Worm (Caenorhabditis elegans) whole organism, young adult: ENCODE data around the gene sptl-3.
A peak's percentile ranks its signal among the peaks of the same experiment; 100 is the strongest.

Experiments used
- akir-1 ChIP-seq: fragments of 200-800 bp; sonication (Bioruptor generic); optimal IDR thresholded peaks from 2 replicates; lab custom pipeline; 2018; ENCODE audit warnings: mild to moderate bottlenecking, missing genetic modification characterization, moderate library complexity, missing compliant biosample characterization
- aptf-3 ChIP-seq: fragments of 200-800 bp; sonication (Bioruptor generic); IDR thresholded peaks from 2 replicates; pipeline ENCODE4 v1.3.6; 2022; ENCODE audit warnings: missing genetic modification characterization, missing compliant biosample characterization
- dpl-1 ChIP-seq: fragments of 150-350 bp; optimal IDR thresholded peaks from 2 replicates; lab custom pipeline; 2014; ENCODE audit warnings: missing biosample characterization, missing genetic modification reagents, missing genetic modification characterization
- mes-4 ChIP-seq: sonication (generic microtip); optimal IDR thresholded peaks from 2 replicates; lab custom pipeline; 2016; ENCODE audit warnings: missing genotype, missing genetic modification characterization, missing compliant biosample characterization
- nhr-80 ChIP-seq: sonication (generic microtip); optimal IDR thresholded peaks from 2 replicates; lab custom pipeline; 2016; ENCODE audit warnings: missing genetic modification characterization, missing compliant biosample characterization
- snpc-4 ChIP-seq, 5 experiments: fragments of 150-350 bp in 1 of 5; sonication (generic microtip) in 4 of 5; optimal IDR thresholded peaks; 2 replicates each; lab custom pipeline; 2014 to 2018; ENCODE audit warnings: missing genetic modification characterization in 5 of 5, missing biosample characterization in 3 of 5, antibody characterized with exemption in 2 of 5, mild to moderate bottlenecking in 2 of 5, missing compliant biosample characterization in 2 of 5, missing genotype in 2 of 5, moderate library complexity in 2 of 5, missing genetic modification reagents in 1 of 5
- ztf-25 ChIP-seq: fragments of 200-800 bp; sonication (Bioruptor generic); IDR thresholded peaks from 2 replicates; pipeline ENCODE4 v1.3.6; 2022; ENCODE audit warnings: missing genetic modification reagents, missing genetic modification characterization, missing compliant biosample characterization

DNA sequence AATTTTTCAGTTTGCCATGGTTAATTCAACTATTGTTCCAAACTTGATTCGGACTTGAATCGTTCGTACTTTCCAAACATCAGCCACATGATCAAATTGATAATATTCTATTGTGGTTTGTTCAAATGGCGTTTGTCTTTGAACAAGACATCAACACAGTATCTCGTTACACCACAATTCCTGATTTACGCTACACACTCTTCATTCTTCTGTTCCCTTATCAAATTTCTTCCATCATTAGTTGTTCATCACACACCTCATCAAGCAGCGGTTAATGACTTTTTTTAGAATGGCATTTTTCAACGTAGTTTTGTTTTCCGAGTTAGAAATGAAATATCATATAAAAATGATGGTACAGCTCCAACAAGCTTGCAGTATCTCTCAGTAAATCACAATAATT is 14.9 kb upstream of the sptl-3 start:
- TF ChIP-seq mes-4 (tag; lab: Kevin White, UChicago): no peak
- TF ChIP-seq dpl-1 (GFP tag; lab: Kevin White, UChicago): no peak
- TF ChIP-seq ztf-25 (GFP tag; lab: Robert Waterston, UW): no peak
- TF ChIP-seq aptf-3 (GFP tag; lab: Robert Waterston, UW): no peak
- TF ChIP-seq akir-1 (GFP tag; lab: Kevin White, UChicago): no peak
- TF ChIP-seq snpc-4 (GFP tag; optimal IDR thresholded peaks at IDR 0.05; lab: Kevin White, UChicago): no peak
- TF ChIP-seq snpc-4 (tag; optimal IDR thresholded peaks at IDR 0.05; lab: Kevin White, UChicago): no peak
- peak; percentile 85 for TF ChIP-seq nhr-80 (tag; lab: Kevin White, UChicago)
